Fruit fly (Drosophila melanogaster) whole organism, embryonic: ENCODE results near the gene RpL36.
A peak's percentile ranks its signal among the peaks of the same experiment; 100 is the strongest.

ENCODE experiments used
- Abd-B ChIP-seq: fragments of 200-800 bp; sonication (Bioruptor generic); optimal IDR thresholded peaks from 2 replicates; lab custom pipeline; 2018; ENCODE audit warnings: missing biosample characterization, mild to moderate bottlenecking, missing genetic modification characterization, moderate library complexity
- Aef1 ChIP-seq: fragments of 200-800 bp; sonication (Bioruptor generic); IDR thresholded peaks from 3 replicates; pipeline ENCODE4 v1.3.6; 2022; ENCODE audit warnings: missing biosample characterization, missing genetic modification characterization
- Atf6 ChIP-seq: fragments of 200-800 bp; sonication (Bioruptor generic); IDR thresholded peaks from 2 replicates; pipeline ENCODE4 v1.3.6; 2022; ENCODE audit warnings: missing biosample characterization, missing genetic modification characterization
- BEAF-32 ChIP-seq: fragments of 200-800 bp; sonication (Bioruptor generic); optimal IDR thresholded peaks from 3 replicates; lab custom pipeline; 2017; ENCODE audit warnings: missing biosample characterization, missing genetic modification characterization, mild to moderate bottlenecking, moderate library complexity, missing genetic modification reagents
- Bdp1 ChIP-seq: fragments of 200-800 bp; sonication (Bioruptor generic); optimal IDR thresholded peaks from 3 replicates; lab custom pipeline; 2016; ENCODE audit warnings: missing biosample characterization, missing genetic modification characterization
- CG10209 ChIP-seq: fragments of 200-800 bp; sonication (Bioruptor generic); optimal IDR thresholded peaks from 3 replicates; lab custom pipeline; 2017; ENCODE audit warnings: missing biosample characterization, mild to moderate bottlenecking, missing genetic modification characterization, missing genetic modification reagents
- CG10274 ChIP-seq: fragments of 200-800 bp; sonication (Bioruptor generic); optimal IDR thresholded peaks from 3 replicates; lab custom pipeline; 2017; ENCODE audit warnings: missing biosample characterization, mild to moderate bottlenecking, missing genetic modification characterization
- CG11504 ChIP-seq: fragments of 200-800 bp; sonication (Bioruptor generic); optimal IDR thresholded peaks from 3 replicates; lab custom pipeline; 2019; ENCODE audit warnings: missing biosample characterization, mild to moderate bottlenecking, missing genetic modification characterization, moderate library complexity
- CG12299 ChIP-seq: fragments of 200-800 bp; sonication (Bioruptor generic); optimal IDR thresholded peaks from 2 replicates; lab custom pipeline; 2018; ENCODE audit warnings: missing biosample characterization, mild to moderate bottlenecking, missing genetic modification characterization
- CG12744 ChIP-seq: fragments of 200-800 bp; sonication (Bioruptor generic); optimal IDR thresholded peaks from 2 replicates; lab custom pipeline; 2016; ENCODE audit warnings: missing biosample characterization, missing genetic modification characterization
- CG14441 ChIP-seq: fragments of 200-800 bp; sonication (Bioruptor generic); IDR thresholded peaks from 2 replicates; pipeline ENCODE4 v1.3.6; 2022; ENCODE audit warnings: missing biosample characterization, missing genetic modification characterization
- CG1529 ChIP-seq: fragments of 200-800 bp; sonication (Bioruptor generic); optimal IDR thresholded peaks from 3 replicates; lab custom pipeline; 2018; ENCODE audit warnings: missing biosample characterization, missing genetic modification characterization
- CG17568 ChIP-seq: fragments of 200-800 bp; sonication (Bioruptor generic); optimal IDR thresholded peaks from 2 replicates; lab custom pipeline; 2018; ENCODE audit warnings: missing biosample characterization, mild to moderate bottlenecking, missing genetic modification characterization, moderate library complexity
- CG17829 ChIP-seq: fragments of 200-800 bp; optimal IDR thresholded peaks from 2 replicates; lab custom pipeline; 2019; ENCODE audit warnings: missing biosample characterization, mild to moderate bottlenecking, missing genetic modification characterization, moderate library complexity
- CG17912 ChIP-seq: fragments of 200-800 bp; sonication (Bioruptor generic); optimal IDR thresholded peaks from 2 replicates; lab custom pipeline; 2018; ENCODE audit warnings: missing biosample characterization, mild to moderate bottlenecking, missing genetic modification characterization
- CG30403 ChIP-seq: fragments of 200-800 bp; sonication (Bioruptor generic); optimal IDR thresholded peaks from 3 replicates; lab custom pipeline; 2016; ENCODE audit warnings: missing biosample characterization, missing genetic modification characterization
- CG32772 ChIP-seq: fragments of 200-800 bp; sonication (Bioruptor generic); IDR thresholded peaks from 2 replicates; pipeline ENCODE4 v1.3.6; 2022; ENCODE audit warnings: missing biosample characterization, missing genetic modification characterization
- CG34224 ChIP-seq: fragments of 200-800 bp; sonication (Bioruptor generic); IDR thresholded peaks from 3 replicates; pipeline ENCODE4 v1.3.6; 2022; ENCODE audit warnings: missing biosample characterization, missing genetic modification characterization; ENCODE audit not compliant: partially characterized antibody
- CG34376 ChIP-seq: fragments of 200-800 bp; sonication (Bioruptor generic); optimal IDR thresholded peaks from 2 replicates; lab custom pipeline; 2018; ENCODE audit warnings: missing biosample characterization, mild to moderate bottlenecking, missing genetic modification characterization
- CG4360 ChIP-seq: fragments of 200-800 bp; sonication (Bioruptor generic); IDR thresholded peaks from 2 replicates; pipeline ENCODE4 v1.3.6; 2022; ENCODE audit warnings: missing biosample characterization, missing genetic modification characterization
- CG5180 ChIP-seq: fragments of 200-800 bp; sonication (Bioruptor generic); optimal IDR thresholded peaks from 3 replicates; lab custom pipeline; 2017; ENCODE audit warnings: missing biosample characterization, missing genetic modification characterization, mild to moderate bottlenecking, moderate library complexity, missing genetic modification reagents
- CG7928 ChIP-seq: fragments of 200-800 bp; sonication (Bioruptor generic); optimal IDR thresholded peaks from 2 replicates; lab custom pipeline; 2017; ENCODE audit warnings: missing biosample characterization, mild to moderate bottlenecking, missing genetic modification characterization
- CG8388 ChIP-seq: fragments of 200-800 bp; sonication (Bioruptor generic); optimal IDR thresholded peaks from 2 replicates; lab custom pipeline; 2019; ENCODE audit warnings: missing biosample characterization, mild to moderate bottlenecking, missing genetic modification characterization, moderate library complexity
- Dek ChIP-seq: fragments of 200-800 bp; sonication (Bioruptor generic); optimal IDR thresholded peaks from 3 replicates; lab custom pipeline; 2019; ENCODE audit warnings: missing biosample characterization, mild to moderate bottlenecking, missing genetic modification characterization, moderate library complexity
- Ets65A ChIP-seq: fragments of 200-800 bp; sonication (Bioruptor generic); peaks from one replicate; lab custom pipeline; 2016; ENCODE audit warnings: missing biosample characterization, missing genetic modification characterization
- Lim3 ChIP-seq: fragments of 200-800 bp; sonication (Bioruptor generic); IDR thresholded peaks from 2 replicates; pipeline ENCODE4 v1.3.6; 2022; ENCODE audit warnings: missing biosample characterization, missing genetic modification characterization
- MBD-R2 ChIP-seq: fragments of 200-800 bp; sonication (Bioruptor generic); IDR thresholded peaks from 2 replicates; pipeline ENCODE4 v1.3.6; 2022; ENCODE audit warnings: missing biosample characterization, missing genetic modification characterization
- Pdp1 ChIP-seq, 2 experiments: fragments of 200-800 bp; sonication (Bioruptor generic); optimal IDR thresholded peaks; 3 replicates each; lab custom pipeline; 2016; ENCODE audit warnings: missing biosample characterization in 2 of 2, missing genetic modification characterization in 2 of 2, mild to moderate bottlenecking in 1 of 2, moderate library complexity in 1 of 2
- TFAM ChIP-seq: fragments of 200-800 bp; sonication (Bioruptor generic); optimal IDR thresholded peaks from 2 replicates; lab custom pipeline; 2017; ENCODE audit warnings: missing biosample characterization, missing genetic modification characterization, inconsistent platforms
- Xbp1 ChIP-seq: fragments of 200-800 bp; sonication (Bioruptor generic); optimal IDR thresholded peaks from 3 replicates; lab custom pipeline; 2016; ENCODE audit warnings: missing biosample characterization, mild to moderate bottlenecking, missing genetic modification characterization
- ab ChIP-seq: fragments of 200-800 bp; sonication (Bioruptor generic); optimal IDR thresholded peaks from 2 replicates; lab custom pipeline; 2016; ENCODE audit warnings: missing biosample characterization, missing genetic modification characterization
- amos ChIP-seq: fragments of 200-800 bp; sonication (Bioruptor generic); IDR thresholded peaks from 2 replicates; pipeline ENCODE4 v1.3.6; 2022; ENCODE audit warnings: missing biosample characterization, missing genetic modification characterization; ENCODE audit not compliant: partially characterized antibody
- aop ChIP-seq: fragments of 200-800 bp; sonication (Bioruptor generic); IDR thresholded peaks from 2 replicates; pipeline ENCODE4 v1.3.6; 2022; ENCODE audit warnings: missing biosample characterization, missing genetic modification characterization
- ase ChIP-seq: fragments of 200-800 bp; sonication (Bioruptor generic); IDR thresholded peaks from 3 replicates; pipeline ENCODE4 v1.3.6; 2022; ENCODE audit warnings: missing biosample characterization, missing genetic modification characterization
- bowl ChIP-seq: fragments of 200-800 bp; sonication (Bioruptor generic); IDR thresholded peaks from 2 replicates; pipeline ENCODE4 v1.3.6; 2022; ENCODE audit warnings: missing biosample characterization, missing genetic modification characterization
- chif ChIP-seq, 2 experiments: fragments of 200-800 bp; sonication (Bioruptor generic); optimal IDR thresholded peaks; 3 replicates each; lab custom pipeline; 2016; ENCODE audit warnings: missing biosample characterization in 2 of 2, missing genetic modification characterization in 2 of 2
- chinmo ChIP-seq: fragments of 200-800 bp; sonication (Bioruptor generic); IDR thresholded peaks from 4 replicates; pipeline ENCODE4 v1.3.6; 2022; ENCODE audit warnings: missing biosample characterization, missing genetic modification characterization; ENCODE audit not compliant: partially characterized antibody
- corto ChIP-seq: fragments of 200-800 bp; sonication (Bioruptor generic); optimal IDR thresholded peaks from 2 replicates; lab custom pipeline; 2016; ENCODE audit warnings: missing biosample characterization, mild to moderate bottlenecking, missing genetic modification characterization, moderate library complexity
- dan ChIP-seq: fragments of 200-800 bp; sonication (Bioruptor generic); IDR thresholded peaks from 2 replicates; pipeline ENCODE4 v1.3.6; 2022; ENCODE audit warnings: missing biosample characterization, missing genetic modification characterization
- gcm2 ChIP-seq: fragments of 200-800 bp; sonication (Bioruptor generic); optimal IDR thresholded peaks from 2 replicates; lab custom pipeline; 2016; ENCODE audit warnings: missing biosample characterization, missing genetic modification characterization
- gsb ChIP-seq: fragments of 200-800 bp; sonication (Bioruptor generic); IDR thresholded peaks from 2 replicates; pipeline ENCODE4 v1.3.6; 2022; ENCODE audit warnings: missing biosample characterization, missing genetic modification characterization
- gsb-n ChIP-seq: fragments of 200-800 bp; sonication (Bioruptor generic); optimal IDR thresholded peaks from 3 replicates; lab custom pipeline; 2018; ENCODE audit warnings: missing biosample characterization, mild to moderate bottlenecking, missing genetic modification characterization
- maf-S ChIP-seq: fragments of 200-800 bp; sonication (Bioruptor generic); optimal IDR thresholded peaks from 2 replicates; lab custom pipeline; 2016; ENCODE audit warnings: missing biosample characterization, missing genetic modification characterization
- nerfin-2 ChIP-seq: fragments of 200-800 bp; sonication (Bioruptor generic); IDR thresholded peaks from 2 replicates; pipeline ENCODE4 v1.3.6; 2022; ENCODE audit warnings: missing biosample characterization, missing genetic modification characterization; ENCODE audit not compliant: partially characterized antibody
- odd ChIP-seq: fragments of 200-800 bp; sonication (Bioruptor generic); optimal IDR thresholded peaks from 2 replicates; lab custom pipeline; 2017; ENCODE audit warnings: missing biosample characterization, mild to moderate bottlenecking, missing genetic modification characterization
- onecut ChIP-seq: fragments of 200-800 bp; sonication (Bioruptor generic); IDR thresholded peaks from 2 replicates; pipeline ENCODE4 v1.3.6; 2022; ENCODE audit warnings: missing biosample characterization, missing genetic modification characterization
- pros ChIP-seq: fragments of 200-800 bp; sonication (Bioruptor generic); optimal IDR thresholded peaks from 3 replicates; lab custom pipeline; 2019; ENCODE audit warnings: missing biosample characterization, mild to moderate bottlenecking, missing genetic modification characterization, moderate library complexity
- pzg ChIP-seq: fragments of 200-800 bp; sonication (Bioruptor generic); optimal IDR thresholded peaks from 3 replicates; lab custom pipeline; 2018; ENCODE audit warnings: missing biosample characterization, mild to moderate bottlenecking, missing genetic modification characterization, moderate library complexity
- slbo ChIP-seq: fragments of 200-800 bp; sonication (Bioruptor generic); IDR thresholded peaks from 2 replicates; pipeline ENCODE4 v1.3.6; 2022; ENCODE audit warnings: missing biosample characterization, missing genetic modification characterization
- stwl ChIP-seq: fragments of 200-800 bp; sonication (Bioruptor generic); optimal IDR thresholded peaks from 3 replicates; lab custom pipeline; 2018; ENCODE audit warnings: missing biosample characterization, mild to moderate bottlenecking, missing genetic modification characterization, moderate library complexity
- toy ChIP-seq: fragments of 200-800 bp; sonication (Bioruptor generic); IDR thresholded peaks from 2 replicates; pipeline ENCODE4 v1.3.6; 2022; ENCODE audit warnings: missing biosample characterization, missing genetic modification characterization

The RpL36 gene

dm6 chrX:620102-620430 lies 9.2 kb downstream of the RpL36 start, which contains the start of gene spdi (continued):
- TF ChIP-seq stwl (tag; lab: Kevin White, UChicago): peak; percentile 81
- no peak for TF ChIP-seq CG7928
- no peak for TF ChIP-seq gsb-n
- TF ChIP-seq CG12299 (tag; lab: Kevin White, UChicago): peak; percentile 9
- no peak for TF ChIP-seq gsb (GFP tag; lab: Robert Waterston, UW)
- no peak for TF ChIP-seq Dek
- peak; percentile 26 for TF ChIP-seq CG17912
- peak; percentile 28 for TF ChIP-seq CG34376 (GFP tag; lab: Kevin White, UChicago)
- TF ChIP-seq BEAF-32: peak; percentile 48
- TF ChIP-seq MBD-R2 (GFP tag; lab: Robert Waterston, UW): peak; percentile 54
- peak in 1 of 2 experiments; percentile 39 for TF ChIP-seq Pdp1 (GFP tag; optimal IDR thresholded peaks at IDR 0.05; lab: Kevin White, UChicago)
- no peak for TF ChIP-seq maf-S (GFP tag; lab: Kevin White, UChicago)
- TF ChIP-seq CG8388 (GFP tag; lab: Kevin White, UChicago): no peak
- peak; percentile 40; the same call in 1 of the 3 replicates for TF ChIP-seq CG34224
- no peak for TF ChIP-seq Atf6 (GFP tag; lab: Robert Waterston, UW)
- no peak for TF ChIP-seq Bdp1 (GFP tag; lab: Kevin White, UChicago)
- peak; percentile 48; the same call in 1 of the 2 replicates for TF ChIP-seq amos (GFP tag; lab: Robert Waterston, UW)
- no peak for TF ChIP-seq CG5180
- no peak for TF ChIP-seq CG30403 (GFP tag; lab: Kevin White, UChicago)
- no peak for TF ChIP-seq slbo (GFP tag; lab: Robert Waterston, UW)
- no peak for TF ChIP-seq Abd-B (GFP tag; lab: Kevin White, UChicago)
- TF ChIP-seq Lim3 (GFP tag; lab: Robert Waterston, UW): no peak
- TF ChIP-seq TFAM: no peak
- TF ChIP-seq chif (GFP tag; optimal IDR thresholded peaks at IDR 0.05; lab: Kevin White, UChicago): no peak
- no peak for TF ChIP-seq dan
- TF ChIP-seq CG12744 (GFP tag; lab: Kevin White, UChicago): no peak
- no peak for TF ChIP-seq odd (GFP tag; lab: Kevin White, UChicago)
- no peak for TF ChIP-seq Xbp1
- no peak for TF ChIP-seq CG1529 (GFP tag; lab: Kevin White, UChicago)
- TF ChIP-seq CG14441 (GFP tag; lab: Robert Waterston, UW): no peak
- peak; percentile 76 for TF ChIP-seq CG17829 (tag; lab: Kevin White, UChicago)
- peak; percentile 5 for TF ChIP-seq CG11504 (tag; lab: Kevin White, UChicago)
- peak; percentile 65 for TF ChIP-seq Aef1 (GFP tag; lab: Robert Waterston, UW)
- TF ChIP-seq bowl (GFP tag; lab: Robert Waterston, UW): no peak
- no peak for TF ChIP-seq gcm2
- peak; percentile 75 for TF ChIP-seq pzg (GFP tag; lab: Kevin White, UChicago)
- peak; percentile 74; the same call in 1 of the 4 replicates for TF ChIP-seq chinmo (GFP tag; lab: Robert Waterston, UW)
- no peak for TF ChIP-seq CG32772 (GFP tag; lab: Robert Waterston, UW)
- TF ChIP-seq corto (GFP tag; lab: Kevin White, UChicago): no peak
- TF ChIP-seq onecut: no peak
- TF ChIP-seq CG17568: no peak
- no peak for TF ChIP-seq ase (GFP tag; lab: Robert Waterston, UW)
- TF ChIP-seq Ets65A (GFP tag; lab: Kevin White, UChicago): no peak
- TF ChIP-seq toy (GFP tag; lab: Robert Waterston, UW): no peak
- TF ChIP-seq CG4360 (GFP tag; lab: Robert Waterston, UW): peak; percentile 90
- no peak for TF ChIP-seq CG10209 (GFP tag; lab: Kevin White, UChicago)
- no peak for TF ChIP-seq aop (GFP tag; lab: Robert Waterston, UW)
- TF ChIP-seq CG10274 (GFP tag; lab: Kevin White, UChicago): no peak
- TF ChIP-seq ab (GFP tag; lab: Kevin White, UChicago): no peak
- 0 out of 2 replicates have a peak, but pooled peaks have one; percentile 41 for TF ChIP-seq nerfin-2 (GFP tag; lab: Robert Waterston, UW)
- TF ChIP-seq pros: no peak
